Worm (Caenorhabditis elegans) whole organism, young adult: ENCODE data around the gene srw-29.

Experiments
- B0019.2 ChIP-seq: fragments of 200-800 bp; sonication (Bioruptor generic); conservative IDR thresholded peaks from 2 replicates; pipeline ENCODE4 v1.3.6; 2022; ENCODE audit warnings: missing genetic modification reagents, missing genetic modification characterization, missing compliant biosample characterization
- B0035.1 ChIP-seq: sonication (generic microtip); optimal IDR thresholded peaks from 2 replicates; lab custom pipeline; 2016; ENCODE audit warnings: missing genetic modification characterization, mild to moderate bottlenecking, missing compliant biosample characterization, missing genotype, missing genetic modification reagents
- F22D6.2 ChIP-seq: sonication (generic microtip); optimal IDR thresholded peaks from 2 replicates; lab custom pipeline; 2016; ENCODE audit warnings: mild to moderate bottlenecking, missing genetic modification characterization, missing compliant biosample characterization
- F23B12.7 ChIP-seq: sonication (generic microtip); optimal IDR thresholded peaks from 2 replicates; lab custom pipeline; 2017; ENCODE audit warnings: missing genetic modification characterization, mild to moderate bottlenecking, missing compliant biosample characterization, antibody characterized with exemption, moderate library complexity; ENCODE audit not compliant: insufficient read depth
- F39B2.1 ChIP-seq: fragments of 200-800 bp; sonication (Bioruptor generic); IDR thresholded peaks from 2 replicates; pipeline ENCODE4 v1.3.6; 2022; ENCODE audit warnings: missing genetic modification reagents, missing genetic modification characterization, missing compliant biosample characterization
- F49E8.2 ChIP-seq: sonication (generic microtip); optimal IDR thresholded peaks from 3 replicates; lab custom pipeline; 2017; ENCODE audit warnings: missing genetic modification characterization, mild to moderate bottlenecking, missing compliant biosample characterization, antibody characterized with exemption, moderate library complexity; ENCODE audit not compliant: insufficient read depth
- F57C9.4 ChIP-seq: sonication (generic microtip); optimal IDR thresholded peaks from 2 replicates; lab custom pipeline; 2017; ENCODE audit warnings: mild to moderate bottlenecking, missing genetic modification characterization, missing compliant biosample characterization
- K12H6.12 ChIP-seq: fragments of 200-800 bp; sonication (Bioruptor generic); optimal IDR thresholded peaks from 2 replicates; lab custom pipeline; 2018; ENCODE audit warnings: mild to moderate bottlenecking, missing genetic modification characterization, missing compliant biosample characterization
- T26A5.8 ChIP-seq: sonication (generic microtip); optimal IDR thresholded peaks from 2 replicates; lab custom pipeline; 2016; ENCODE audit warnings: missing genetic modification characterization, missing compliant biosample characterization
- Y67H2A.10 ChIP-seq: fragments of 200-800 bp; sonication (Bioruptor generic); conservative IDR thresholded peaks from 2 replicates; pipeline ENCODE4 v1.3.6; 2022; ENCODE audit warnings: missing genetic modification reagents, missing genetic modification characterization, missing compliant biosample characterization
- ama-1 ChIP-seq, 3 experiments: fragments of 150-350 bp in 1 of 3; sonication (generic microtip) in 2 of 3; optimal IDR thresholded peaks; 2 replicates each; lab custom pipeline; 2014 to 2018; ENCODE audit warnings: missing biosample characterization in 2 of 3, missing genetic modification characterization in 2 of 3, missing genetic modification reagents in 2 of 3
- aptf-2 ChIP-seq: fragments of 200-800 bp; sonication (Bioruptor generic); conservative IDR thresholded peaks from 2 replicates; pipeline ENCODE4 v1.3.6; 2022; ENCODE audit warnings: missing genetic modification reagents, missing genetic modification characterization, missing compliant biosample characterization
- aptf-3 ChIP-seq: fragments of 200-800 bp; sonication (Bioruptor generic); IDR thresholded peaks from 2 replicates; pipeline ENCODE4 v1.3.6; 2022; ENCODE audit warnings: missing genetic modification characterization, missing compliant biosample characterization
- ceh-27 ChIP-seq: fragments of 200-800 bp; sonication (Bioruptor generic); optimal IDR thresholded peaks from 2 replicates; lab custom pipeline; 2018; ENCODE audit warnings: mild to moderate bottlenecking, missing genetic modification characterization, moderate library complexity, missing compliant biosample characterization
- ceh-40 ChIP-seq: fragments of 200-800 bp; sonication (Bioruptor generic); IDR thresholded peaks from 2 replicates; pipeline ENCODE4 v1.3.6; 2022; ENCODE audit warnings: missing genetic modification characterization, missing compliant biosample characterization
- ceh-91 ChIP-seq: fragments of 200-800 bp; sonication (Bioruptor generic); IDR thresholded peaks from 2 replicates; pipeline ENCODE4 v1.3.6; 2022; ENCODE audit warnings: missing genetic modification reagents, missing genetic modification characterization, missing compliant biosample characterization
- dpff-1 ChIP-seq: sonication (generic microtip); optimal IDR thresholded peaks from 2 replicates; lab custom pipeline; 2017; ENCODE audit warnings: mild to moderate bottlenecking, missing genetic modification characterization, missing compliant biosample characterization
- efl-1 ChIP-seq: fragments of 150-350 bp; optimal IDR thresholded peaks from 2 replicates; lab custom pipeline; 2014; ENCODE audit warnings: missing biosample characterization, missing genetic modification reagents, missing genetic modification characterization
- gei-17 ChIP-seq: fragments of 200-800 bp; sonication (Bioruptor generic); optimal IDR thresholded peaks from 2 replicates; lab custom pipeline; 2018; ENCODE audit warnings: mild to moderate bottlenecking, missing genetic modification characterization, missing compliant biosample characterization
- hlh-26 ChIP-seq: fragments of 200-800 bp; sonication (Bioruptor generic); conservative IDR thresholded peaks from 2 replicates; pipeline ENCODE4 v1.3.6; 2022; ENCODE audit warnings: missing genetic modification reagents, missing genetic modification characterization, missing compliant biosample characterization
- hmg-1.2 ChIP-seq: fragments of 200-800 bp; sonication (Bioruptor generic); IDR thresholded peaks from 2 replicates; pipeline ENCODE4 v1.3.6; 2022; ENCODE audit warnings: missing genetic modification reagents, missing genetic modification characterization, missing compliant biosample characterization
- let-607 ChIP-seq, 2 experiments: fragments of 200-800 bp in 1 of 2; sonication (Bioruptor generic) in 1 of 2; sonication (generic microtip) in 1 of 2; optimal IDR thresholded peaks; 2 replicates each; lab custom pipeline; 2016 to 2018; ENCODE audit warnings: mild to moderate bottlenecking in 2 of 2, missing compliant biosample characterization in 2 of 2, missing genetic modification characterization in 2 of 2, moderate library complexity in 2 of 2, missing genotype in 1 of 2
- lin-26 ChIP-seq: fragments of 200-800 bp; sonication (Bioruptor generic); IDR thresholded peaks from 2 replicates; pipeline ENCODE4 v1.3.6; 2022; ENCODE audit warnings: missing genetic modification reagents, missing genetic modification characterization, missing compliant biosample characterization
- lin-40 ChIP-seq: sonication (generic microtip); optimal IDR thresholded peaks from 2 replicates; lab custom pipeline; 2016; ENCODE audit warnings: missing genetic modification characterization, mild to moderate bottlenecking, missing compliant biosample characterization, missing genotype, missing genetic modification reagents
- lin-54 ChIP-seq: fragments of 200-800 bp; sonication (Bioruptor generic); optimal IDR thresholded peaks from 2 replicates; lab custom pipeline; 2018; ENCODE audit warnings: mild to moderate bottlenecking, missing genetic modification characterization, missing compliant biosample characterization
- lsl-1 ChIP-seq: fragments of 200-800 bp; sonication (Bioruptor generic); optimal IDR thresholded peaks from 2 replicates; lab custom pipeline; 2018; ENCODE audit warnings: mild to moderate bottlenecking, missing genetic modification characterization, moderate library complexity, missing compliant biosample characterization
- nfya-2 ChIP-seq: fragments of 200-800 bp; sonication (Bioruptor generic); IDR thresholded peaks from 2 replicates; pipeline ENCODE4 v1.3.6; 2022; ENCODE audit warnings: missing genetic modification reagents, missing genetic modification characterization, missing compliant biosample characterization
- nhr-80 ChIP-seq: sonication (generic microtip); optimal IDR thresholded peaks from 2 replicates; lab custom pipeline; 2016; ENCODE audit warnings: missing genetic modification characterization, missing compliant biosample characterization
- nhr-90 ChIP-seq: sonication (generic microtip); optimal IDR thresholded peaks from 2 replicates; lab custom pipeline; 2016; ENCODE audit warnings: missing genotype, mild to moderate bottlenecking, missing genetic modification characterization, missing compliant biosample characterization
- rcor-1 ChIP-seq: fragments of 200-800 bp; sonication (Bioruptor generic); IDR thresholded peaks from 2 replicates; pipeline ENCODE4 v1.3.6; 2022; ENCODE audit warnings: missing genetic modification reagents, missing genetic modification characterization, missing compliant biosample characterization
- rpc-1 ChIP-seq, 2 experiments: fragments of 150-350 bp in 1 of 2; sonication (generic microtip) in 1 of 2; optimal IDR thresholded peaks; 2 replicates each; lab custom pipeline; 2014 to 2018; ENCODE audit warnings: missing biosample characterization in 1 of 2, missing genetic modification characterization in 1 of 2, missing genetic modification reagents in 1 of 2, missing genotype in 1 of 2
- sdz-38 ChIP-seq: sonication (generic microtip); optimal IDR thresholded peaks from 2 replicates; lab custom pipeline; 2016; ENCODE audit warnings: missing genotype, missing genetic modification characterization, missing compliant biosample characterization
- sea-2 ChIP-seq: fragments of 200-800 bp; sonication (Bioruptor generic); IDR thresholded peaks from 2 replicates; pipeline ENCODE4 v1.3.6; 2022; ENCODE audit warnings: missing genetic modification characterization, missing compliant biosample characterization
- snpc-1.3 ChIP-seq: sonication (generic microtip); optimal IDR thresholded peaks from 2 replicates; lab custom pipeline; 2017; ENCODE audit warnings: missing genetic modification characterization, mild to moderate bottlenecking, missing compliant biosample characterization, antibody characterized with exemption, moderate library complexity, missing genotype, missing genetic modification reagents; ENCODE audit not compliant: insufficient read depth
- snpc-3.4 ChIP-seq: sonication (generic microtip); optimal IDR thresholded peaks from 2 replicates; lab custom pipeline; 2017; ENCODE audit warnings: missing genetic modification characterization, mild to moderate bottlenecking, missing compliant biosample characterization, antibody characterized with exemption, moderate library complexity, missing genotype, missing genetic modification reagents
- sptf-2 ChIP-seq: fragments of 200-800 bp; sonication (Bioruptor generic); optimal IDR thresholded peaks from 2 replicates; lab custom pipeline; 2018; ENCODE audit warnings: mild to moderate bottlenecking, missing genetic modification characterization, missing compliant biosample characterization
- tbp1 ChIP-seq: fragments of 200-800 bp; sonication (Bioruptor generic); optimal IDR thresholded peaks from 2 replicates; lab custom pipeline; 2018; ENCODE audit warnings: mild to moderate bottlenecking, missing genetic modification characterization, missing compliant biosample characterization
- tbx-9 ChIP-seq: sonication (generic microtip); optimal IDR thresholded peaks from 2 replicates; lab custom pipeline; 2016; ENCODE audit warnings: borderline replicate concordance, missing genetic modification characterization, inconsistent platforms, missing compliant biosample characterization
- tlf-1 ChIP-seq: fragments of 200-800 bp; sonication (Bioruptor generic); optimal IDR thresholded peaks from 2 replicates; lab custom pipeline; 2018; ENCODE audit warnings: mild to moderate bottlenecking, missing genetic modification characterization, missing compliant biosample characterization
- zfh-2 ChIP-seq: fragments of 200-800 bp; sonication (Bioruptor generic); conservative IDR thresholded peaks from 2 replicates; pipeline ENCODE4 v1.3.6; 2022; ENCODE audit warnings: missing genetic modification reagents, missing genetic modification characterization, missing compliant biosample characterization
- ztf-18 ChIP-seq: sonication (generic microtip); optimal IDR thresholded peaks from 2 replicates; lab custom pipeline; 2016; ENCODE audit warnings: missing genotype, mild to moderate bottlenecking, missing genetic modification characterization, missing compliant biosample characterization
- ztf-28 ChIP-seq: fragments of 200-800 bp; sonication (Bioruptor generic); IDR thresholded peaks from 2 replicates; pipeline ENCODE4 v1.3.6; 2022; ENCODE audit warnings: missing genetic modification reagents, missing genetic modification characterization, missing compliant biosample characterization

srw-29 gene

ce11 chrV:16467840-16468239, 43.5 kb upstream of the srw-29 start, which contains the start of gene sru-44:
TSS of gene sru-44 (minus strand) at chrV:16467940.
- TF ChIP-seq snpc-1.3 (no peak), aptf-2 (no peak), ztf-28 (no peak), snpc-3.4 (tag; lab: Kevin White, UChicago) (no peak), ztf-18 (no peak), sptf-2 (no peak), sdz-38 (tag; lab: Kevin White, UChicago) (no peak), F22D6.2 (no peak), zfh-2 (no peak), tlf-1 (GFP tag; lab: Kevin White, UChicago) (no peak), F49E8.2 (tag; lab: Kevin White, UChicago) (no peak), efl-1 (GFP tag; lab: Kevin White, UChicago) (no peak), ceh-27 (GFP tag; lab: Kevin White, UChicago) (no peak)
- TF ChIP-seq, all 124 proteins: peak for 0

ce11 chrV:16460866-16461265, 36.5 kb upstream of the srw-29 start, which contains the start of gene srh-142:
TSS of gene srh-142 (minus strand) at chrV:16460966.
- no peak for TF ChIP-seq ceh-91

- no peak for TF ChIP-seq lin-54
- TF ChIP-seq, all 124 proteins: peak for 0
Measured at ce11 chrV:16459377-16459776, 35.0 kb upstream of the srw-29 start.

ce11 chrV:16458714-16459113, 34.4 kb upstream of the srw-29 start, which contains the start of gene str-15:
TSS of gene str-15 (minus strand) at chrV:16458814.
- TF ChIP-seq F39B2.1 (GFP tag; lab: Robert Waterston, UW): no peak
- no peak for TF ChIP-seq lin-26 (GFP tag; lab: Robert Waterston, UW)
- no peak for TF ChIP-seq rcor-1
- no peak for TF ChIP-seq K12H6.12
- no peak for TF ChIP-seq tbx-9 (tag; lab: Kevin White, UChicago)
- TF ChIP-seq hlh-26 (GFP tag; lab: Robert Waterston, UW): no peak
- TF ChIP-seq nhr-90 (tag; lab: Kevin White, UChicago): no peak
- TF ChIP-seq sdz-38 (tag; lab: Kevin White, UChicago): no peak
- TF ChIP-seq F57C9.4 (tag; lab: Kevin White, UChicago): no peak
- no peak for TF ChIP-seq nhr-80 (tag; lab: Kevin White, UChicago)
- no peak for TF ChIP-seq sea-2 (GFP tag; lab: Robert Waterston, UW)
- no peak for TF ChIP-seq F22D6.2
- TF ChIP-seq gei-17 (GFP tag; lab: Kevin White, UChicago): no peak
- no peak for TF ChIP-seq T26A5.8
- no peak for TF ChIP-seq ama-1 (optimal IDR thresholded peaks at IDR 0.05; lab: Kevin White, UChicago)
- TF ChIP-seq ama-1 (GFP tag; optimal IDR thresholded peaks at IDR 0.05; lab: Kevin White, UChicago): no peak
- no peak for TF ChIP-seq aptf-2
- no peak for TF ChIP-seq nfya-2 (GFP tag; lab: Robert Waterston, UW)
- no peak for TF ChIP-seq efl-1 (GFP tag; lab: Kevin White, UChicago)
- no peak for TF ChIP-seq B0019.2
- TF ChIP-seq Y67H2A.10: no peak

ce11 chrV:16455065-16455464, 30.7 kb upstream of the srw-29 start, which contains the start of gene str-14:
TSS of gene str-14 (minus strand) at chrV:16455165.
- no peak for TF ChIP-seq nhr-80 (tag; lab: Kevin White, UChicago)
- no peak for TF ChIP-seq lin-40 (tag; lab: Kevin White, UChicago)
- TF ChIP-seq lsl-1 (GFP tag; lab: Kevin White, UChicago): no peak
- no peak for TF ChIP-seq tbp1 (GFP tag; lab: Kevin White, UChicago)
- TF ChIP-seq hlh-26 (GFP tag; lab: Robert Waterston, UW): no peak
- no peak for TF ChIP-seq dpff-1 (tag; lab: Kevin White, UChicago)
- TF ChIP-seq F22D6.2: no peak
- no peak for TF ChIP-seq let-607 (tag; optimal IDR thresholded peaks at IDR 0.05; lab: Kevin White, UChicago)
- TF ChIP-seq K12H6.12: no peak
- TF ChIP-seq B0035.1: no peak
- TF ChIP-seq aptf-3 (GFP tag; lab: Robert Waterston, UW): no peak
- TF ChIP-seq rpc-1 (optimal IDR thresholded peaks at IDR 0.05; lab: Kevin White, UChicago): no peak
- no peak for TF ChIP-seq rpc-1 (tag; optimal IDR thresholded peaks at IDR 0.05; lab: Kevin White, UChicago)
- TF ChIP-seq hmg-1.2 (GFP tag; lab: Robert Waterston, UW): no peak
- no peak for TF ChIP-seq ceh-40 (GFP tag; lab: Robert Waterston, UW)
- TF ChIP-seq F23B12.7 (tag; lab: Kevin White, UChicago): no peak
- no peak for TF ChIP-seq efl-1 (GFP tag; lab: Kevin White, UChicago)
